Worm (Caenorhabditis elegans) whole organism, L1 larva: ENCODE results near the gene sumv-1.

Experiments used
- C34B4.2 ChIP-seq: sonication (generic microtip); optimal IDR thresholded peaks from 2 replicates; lab custom pipeline; 2017; ENCODE audit warnings: mild to moderate bottlenecking, missing genetic modification characterization, missing compliant biosample characterization
- Y116A8C.19 ChIP-seq: sonication (generic microtip); optimal IDR thresholded peaks from 2 replicates; lab custom pipeline; 2016; ENCODE audit warnings: missing compliant biosample characterization, missing genetic modification characterization, borderline replicate concordance
- aha-1 ChIP-seq: fragments of 150-350 bp; optimal IDR thresholded peaks from 2 replicates; lab custom pipeline; 2014; ENCODE audit warnings: missing biosample characterization, missing genetic modification characterization
- alr-1 ChIP-seq: fragments of 200-800 bp; sonication (Bioruptor generic); optimal IDR thresholded peaks from 2 replicates; lab custom pipeline; 2018; ENCODE audit warnings: borderline replicate concordance, mild to moderate bottlenecking, missing genetic modification characterization, missing compliant biosample characterization
- ceh-63 ChIP-seq: fragments of 200-800 bp; sonication (Bioruptor generic); optimal IDR thresholded peaks from 2 replicates; lab custom pipeline; 2018; ENCODE audit warnings: mild to moderate bottlenecking, missing genetic modification characterization, missing compliant biosample characterization
- ceh-82 ChIP-seq, 3 experiments: fragments of 150-350 bp in 1 of 3; sonication (generic microtip) in 2 of 3; optimal IDR thresholded peaks; 2 replicates each; lab custom pipeline; 2014 to 2017; ENCODE audit warnings: missing biosample characterization in 3 of 3, missing genetic modification characterization in 3 of 3
- ceh-90 ChIP-seq: sonication (generic microtip); optimal IDR thresholded peaks from 2 replicates; lab custom pipeline; 2016; ENCODE audit warnings: missing genetic modification characterization, missing compliant biosample characterization
- ces-1 ChIP-seq: fragments of 150-350 bp; optimal IDR thresholded peaks from 2 replicates; lab custom pipeline; 2014; ENCODE audit warnings: missing biosample characterization, missing genetic modification reagents, missing genetic modification characterization
- dpl-1 ChIP-seq, 3 experiments: fragments of 150-350 bp in 2 of 3; sonication (generic microtip) in 1 of 3; optimal IDR thresholded peaks; 2 replicates each; lab custom pipeline; 2014 to 2017; ENCODE audit warnings: missing biosample characterization in 3 of 3, missing genetic modification characterization in 3 of 3, missing genetic modification reagents in 3 of 3
- efl-1 ChIP-seq, 4 experiments: fragments of 150-350 bp; optimal IDR thresholded peaks in 3 of 4; peaks in 1 of 4; 1 replicate in 1 of 4; 2 replicates in 3 of 4; lab custom pipeline; 2014; ENCODE audit warnings: missing biosample characterization in 2 of 4, missing genetic modification characterization in 2 of 4, missing genetic modification reagents in 2 of 4
- efl-3 ChIP-seq: fragments of 200-800 bp; sonication (Bioruptor generic); optimal IDR thresholded peaks from 2 replicates; lab custom pipeline; 2018; ENCODE audit warnings: mild to moderate bottlenecking, missing genetic modification characterization, missing compliant biosample characterization
- elt-3 ChIP-seq, 6 experiments: fragments of 150-350 bp in 1 of 6; sonication (generic microtip); optimal IDR thresholded peaks; 2 replicates each; lab custom pipeline; 2017 to 2018; ENCODE audit warnings: missing biosample characterization in 6 of 6, missing genetic modification characterization in 6 of 6, inconsistent platforms in 1 of 6
- ets-5 ChIP-seq: fragments of 200-800 bp; sonication (Bioruptor generic); IDR thresholded peaks from 2 replicates; pipeline ENCODE4 v1.3.6; 2022; ENCODE audit warnings: missing genetic modification characterization, missing compliant biosample characterization
- hpl-2 ChIP-seq: fragments of 150-350 bp; optimal IDR thresholded peaks from 2 replicates; lab custom pipeline; 2014; ENCODE audit warnings: missing biosample characterization, missing genetic modification reagents, missing genetic modification characterization
- irx-1 ChIP-seq: sonication (generic microtip); optimal IDR thresholded peaks from 2 replicates; lab custom pipeline; 2016; ENCODE audit warnings: missing genetic modification characterization, missing compliant biosample characterization
- jun-1 ChIP-seq: fragments of 150-350 bp; optimal IDR thresholded peaks from 2 replicates; lab custom pipeline; 2014; ENCODE audit warnings: missing biosample characterization, missing genetic modification reagents, missing genetic modification characterization
- lin-13 ChIP-seq: fragments of 150-350 bp; optimal IDR thresholded peaks from 2 replicates; lab custom pipeline; 2014; ENCODE audit warnings: missing biosample characterization, missing genetic modification reagents, missing genetic modification characterization
- lin-15B ChIP-seq: fragments of 150-350 bp; sonication (generic microtip); optimal IDR thresholded peaks from 3 replicates; lab custom pipeline; 2014; ENCODE audit warnings: missing biosample characterization, missing genetic modification characterization
- lin-35 ChIP-seq, 2 experiments: fragments of 150-350 bp; optimal IDR thresholded peaks; 2 replicates each; lab custom pipeline; 2014; ENCODE audit warnings: missing biosample characterization in 2 of 2, missing genetic modification characterization in 2 of 2, missing genetic modification reagents in 2 of 2
- lsy-2 ChIP-seq, 2 experiments: fragments of 150-350 bp; optimal IDR thresholded peaks; 2 replicates each; lab custom pipeline; 2014; ENCODE audit warnings: missing biosample characterization in 2 of 2, missing genetic modification characterization in 2 of 2
- mep-1 ChIP-seq: fragments of 150-350 bp; optimal IDR thresholded peaks from 2 replicates; lab custom pipeline; 2014; ENCODE audit warnings: missing biosample characterization, missing genetic modification characterization
- nhr-12 ChIP-seq: sonication (generic microtip); optimal IDR thresholded peaks from 2 replicates; lab custom pipeline; 2017; ENCODE audit warnings: missing biosample characterization, missing genetic modification characterization
- nhr-19 ChIP-seq: fragments of 200-800 bp; sonication (Bioruptor generic); conservative IDR thresholded peaks from 2 replicates; pipeline ENCODE4 v1.3.6; 2022; ENCODE audit warnings: missing genetic modification characterization, missing compliant biosample characterization
- nhr-237 ChIP-seq: fragments of 150-350 bp; optimal IDR thresholded peaks from 2 replicates; lab custom pipeline; 2014; ENCODE audit warnings: missing biosample characterization, missing genetic modification characterization
- nhr-47 ChIP-seq: sonication (generic microtip); optimal IDR thresholded peaks from 2 replicates; lab custom pipeline; 2016; ENCODE audit warnings: mild to moderate bottlenecking, missing genetic modification characterization, moderate library complexity, missing compliant biosample characterization
- nhr-71 ChIP-seq: sonication (generic microtip); optimal IDR thresholded peaks from 2 replicates; lab custom pipeline; 2016; ENCODE audit warnings: mild to moderate bottlenecking, missing genetic modification characterization, moderate library complexity, missing compliant biosample characterization
- nhr-76 ChIP-seq: sonication (generic microtip); optimal IDR thresholded peaks from 2 replicates; lab custom pipeline; 2017; ENCODE audit warnings: missing biosample characterization, missing genetic modification characterization
- nhr-90 ChIP-seq: sonication (generic microtip); optimal IDR thresholded peaks from 2 replicates; lab custom pipeline; 2016; ENCODE audit warnings: mild to moderate bottlenecking, missing genetic modification characterization, missing compliant biosample characterization; ENCODE audit not compliant: poor library complexity
- pag-3 ChIP-seq: sonication (generic microtip); optimal IDR thresholded peaks from 2 replicates; lab custom pipeline; 2017; ENCODE audit warnings: missing genetic modification characterization, mild to moderate bottlenecking, missing compliant biosample characterization, antibody characterized with exemption, borderline replicate concordance; ENCODE audit not compliant: insufficient read depth
- pax-3 ChIP-seq: fragments of 200-800 bp; sonication (Bioruptor generic); optimal IDR thresholded peaks from 2 replicates; lab custom pipeline; 2018; ENCODE audit warnings: mild to moderate bottlenecking, missing genetic modification characterization, moderate library complexity, missing compliant biosample characterization
- rnt-1 ChIP-seq: sonication (generic microtip); optimal IDR thresholded peaks from 2 replicates; lab custom pipeline; 2016; ENCODE audit warnings: mild to moderate bottlenecking, missing genetic modification characterization, moderate library complexity, missing compliant biosample characterization
- skn-1 ChIP-seq: fragments of 150-350 bp; optimal IDR thresholded peaks from 2 replicates; lab custom pipeline; 2014; ENCODE audit warnings: missing biosample characterization, missing genetic modification characterization
- snpc-4 ChIP-seq: fragments of 150-350 bp; optimal IDR thresholded peaks from 2 replicates; lab custom pipeline; 2014; ENCODE audit warnings: missing biosample characterization, missing genetic modification characterization
- sox-4 ChIP-seq: sonication (generic microtip); optimal IDR thresholded peaks from 2 replicates; lab custom pipeline; 2016; ENCODE audit warnings: missing genetic modification characterization, missing compliant biosample characterization
- sptf-1 ChIP-seq: fragments of 150-350 bp; optimal IDR thresholded peaks from 2 replicates; lab custom pipeline; 2014; ENCODE audit warnings: missing biosample characterization, missing genetic modification characterization
- sup-37 ChIP-seq: fragments of 200-800 bp; sonication (Bioruptor generic); optimal IDR thresholded peaks from 2 replicates; lab custom pipeline; 2018; ENCODE audit warnings: mild to moderate bottlenecking, missing genetic modification characterization, missing compliant biosample characterization
- swsn-7 ChIP-seq: sonication (generic microtip); optimal IDR thresholded peaks from 2 replicates; lab custom pipeline; 2016; ENCODE audit warnings: missing genetic modification characterization, missing compliant biosample characterization
- unc-130 ChIP-seq: fragments of 150-350 bp; optimal IDR thresholded peaks from 2 replicates; lab custom pipeline; 2017; ENCODE audit warnings: missing biosample characterization, missing genetic modification characterization, inconsistent platforms
- unc-30 ChIP-seq: sonication (generic microtip); optimal IDR thresholded peaks from 2 replicates; lab custom pipeline; 2017; ENCODE audit warnings: missing biosample characterization, missing genetic modification characterization
- unc-86 ChIP-seq: sonication (generic microtip); optimal IDR thresholded peaks from 2 replicates; lab custom pipeline; 2016; ENCODE audit warnings: missing genetic modification characterization, missing compliant biosample characterization
- xbp-1 ChIP-seq: sonication (generic microtip); optimal IDR thresholded peaks from 2 replicates; lab custom pipeline; 2016; ENCODE audit warnings: missing genetic modification characterization, missing compliant biosample characterization
- zag-1 ChIP-seq: fragments of 150-350 bp; optimal IDR thresholded peaks from 2 replicates; lab custom pipeline; 2014; ENCODE audit warnings: missing biosample characterization, missing genetic modification characterization
- zip-4 ChIP-seq: fragments of 200-800 bp; sonication (Bioruptor generic); optimal IDR thresholded peaks from 2 replicates; lab custom pipeline; 2018; ENCODE audit warnings: mild to moderate bottlenecking, missing genetic modification characterization, moderate library complexity, missing compliant biosample characterization
- ztf-11 ChIP-seq, 2 experiments: sonication (generic microtip); optimal IDR thresholded peaks; 2 replicates each; lab custom pipeline; 2016 to 2017; ENCODE audit warnings: missing genetic modification characterization in 2 of 2, missing biosample characterization in 1 of 2, missing compliant biosample characterization in 1 of 2
- ztf-4 ChIP-seq: fragments of 150-350 bp; optimal IDR thresholded peaks from 2 replicates; lab custom pipeline; 2014; ENCODE audit warnings: missing biosample characterization, missing genetic modification characterization

sumv-1 gene

ce11 chrIII:5221820-5222219 lies 32.2 kb downstream of the sumv-1 start:
- TF ChIP-seq nhr-90 (tag; lab: Kevin White, UChicago) (no peak), ceh-63 (GFP tag; lab: Kevin White, UChicago) (no peak), skn-1 (tag; lab: Kevin White, UChicago) (no peak), unc-30 (tag; lab: Kevin White, UChicago) (no peak), efl-1 (optimal IDR thresholded peaks at IDR 0.05; lab: Kevin White, UChicago) (no peak), efl-1 (GFP tag; optimal IDR thresholded peaks at IDR 0.05 in 1 of 2; lab: Kevin White, UChicago) (no peak), xbp-1 (tag; lab: Kevin White, UChicago) (no peak), snpc-4 (no peak), nhr-47 (no peak), lsy-2 (tag; optimal IDR thresholded peaks at IDR 0.05; lab: Kevin White, UChicago) (no peak), irx-1 (tag; lab: Kevin White, UChicago) (no peak), nhr-12 (no peak), pag-3 (tag; lab: Kevin White, UChicago) (no peak), ceh-82 (tag; optimal IDR thresholded peaks at IDR 0.05; lab: Kevin White, UChicago) (no peak), aha-1 (no peak)

- TF ChIP-seq unc-86 (tag; lab: Kevin White, UChicago) = no peak
- TF ChIP-seq nhr-237 = no peak
- TF ChIP-seq sptf-1 (tag; lab: Kevin White, UChicago) = no peak
- TF ChIP-seq rnt-1 = no peak
- TF ChIP-seq Y116A8C.19 (tag; lab: Kevin White, UChicago) = no peak
- no peak for TF ChIP-seq mep-1 (tag; lab: Kevin White, UChicago)
- no peak for TF ChIP-seq zip-4 (GFP tag; lab: Kevin White, UChicago)
- TF ChIP-seq lin-35 (GFP tag; optimal IDR thresholded peaks at IDR 0.05; lab: Kevin White, UChicago) = no peak
- TF ChIP-seq ztf-11 (tag; optimal IDR thresholded peaks at IDR 0.05; lab: Kevin White, UChicago) = no peak
- no peak for TF ChIP-seq unc-130 (tag; lab: Kevin White, UChicago)
- no peak for TF ChIP-seq sup-37 (GFP tag; lab: Kevin White, UChicago)
- TF ChIP-seq ztf-4 (tag; lab: Kevin White, UChicago) = no peak
- TF ChIP-seq jun-1 (tag; lab: Kevin White, UChicago) = no peak
These were observed 35.3 kb downstream of the sumv-1 start, which contains the start of gene ZC155.2 for ce11 chrIII:5218687-5219086. Gene ZC155.2 (plus strand): TSS chrIII:5218987.

ce11 chrIII:5217511-5217910 lies 36.5 kb downstream of the sumv-1 start, which contains the start of gene cutl-19:
Gene cutl-19 (minus strand): TSS chrIII:5217611.
- TF ChIP-seq zag-1 (tag; lab: Kevin White, UChicago) (no peak), nhr-76 (tag; lab: Kevin White, UChicago) (no peak), zip-4 (GFP tag; lab: Kevin White, UChicago) (no peak), swsn-7 (no peak), ceh-90 (tag; lab: Kevin White, UChicago) (no peak), pax-3 (no peak), hpl-2 (GFP tag; lab: Kevin White, UChicago) (no peak), alr-1 (no peak), lin-13 (GFP tag; lab: Kevin White, UChicago) (no peak), ets-5 (GFP tag; lab: Robert Waterston, UW) (no peak), ces-1 (GFP tag; lab: Kevin White, UChicago) (no peak), nhr-19 (GFP tag; lab: Robert Waterston, UW) (no peak), lin-15B (tag; lab: Kevin White, UChicago) (no peak), efl-3 (GFP tag; lab: Kevin White, UChicago) (no peak), dpl-1 (GFP tag; optimal IDR thresholded peaks at IDR 0.05; lab: Kevin White, UChicago) (no peak), elt-3 (tag; optimal IDR thresholded peaks at IDR 0.05; lab: Kevin White, UChicago) (no peak), sox-4 (tag; lab: Kevin White, UChicago) (no peak), nhr-71 (tag; lab: Kevin White, UChicago) (no peak), C34B4.2 (no peak)
